Fruit fly (Drosophila melanogaster): Measurements from ENCODE around the gene Pus7.

The Pus7 gene

DNA sequence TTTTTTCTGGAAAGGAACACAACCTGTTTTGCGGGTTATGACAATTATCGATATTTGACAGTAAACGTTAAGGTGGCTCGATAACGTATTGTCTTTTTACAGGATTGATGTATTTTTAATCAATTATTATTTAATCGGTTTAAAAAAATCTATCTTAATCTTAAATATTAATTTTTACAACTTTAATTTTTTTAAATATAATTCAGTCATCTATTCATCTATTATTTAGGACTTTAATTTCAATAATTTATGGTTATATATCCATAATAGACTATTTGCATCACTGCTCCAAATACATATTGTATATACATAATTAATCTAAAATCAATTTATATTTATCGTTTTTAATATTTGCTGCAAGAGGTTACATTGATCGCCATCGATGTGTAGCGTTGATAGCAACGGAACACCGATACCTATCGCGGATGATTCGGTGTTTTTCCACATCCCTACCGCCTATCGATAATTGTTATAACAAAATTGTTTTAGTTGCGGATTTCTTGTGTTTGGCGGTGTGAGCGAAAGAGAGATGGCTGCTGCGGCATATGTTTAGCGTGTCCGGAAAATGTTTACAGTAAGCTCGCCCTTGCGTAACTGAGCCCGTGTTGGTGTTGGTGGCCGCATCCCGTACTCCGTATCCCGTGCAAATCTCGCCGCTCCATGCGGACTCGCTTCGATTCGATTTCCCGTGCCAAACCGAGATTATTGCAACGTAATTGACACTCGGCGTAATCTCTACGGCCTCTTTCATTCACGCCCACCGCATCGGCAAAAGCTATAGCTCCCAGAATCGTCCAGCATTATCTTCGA is 15.2 kb downstream of the Pus7 start, which contains the start of the genes GstO1 and foi (continued):
- TF ChIP-seq CG13296 (GFP tag; optimal IDR thresholded peaks at IDR 0.05) (no peak), wor (GFP tag; IDR thresholded peaks at IDR 0.05) (no peak), CG6689 (GFP tag; IDR thresholded peaks at IDR 0.05) (no peak), CG3995 (GFP tag; optimal IDR thresholded peaks at IDR 0.05) (peak; percentile 52), Lim3 (GFP tag; IDR thresholded peaks at IDR 0.05) (no peak), Ravus (GFP tag; IDR thresholded peaks at IDR 0.05) (no peak), Vsx1 (GFP tag; optimal IDR thresholded peaks at IDR 0.05) (no peak), CG31365 (tag; optimal IDR thresholded peaks at IDR 0.05) (no peak), tap (tag; optimal IDR thresholded peaks at IDR 0.05) (no peak), CG4730 (GFP tag; IDR thresholded peaks at IDR 0.05) (no peak), PHDP (tag; optimal IDR thresholded peaks at IDR 0.05) (no peak), Rx (GFP tag; IDR thresholded peaks at IDR 0.05) (no peak), B-H2 (GFP tag; optimal IDR thresholded peaks at IDR 0.05) (peak; percentile 74), CG6813 (GFP tag; optimal IDR thresholded peaks at IDR 0.05) (no peak), caup (GFP tag; optimal IDR thresholded peaks at IDR 0.05; ENCODE audit: severe bottlenecking) (no peak), CG15479 (GFP tag; optimal IDR thresholded peaks at IDR 0.05) (no peak), CG17568 (GFP tag; optimal IDR thresholded peaks at IDR 0.05) (no peak), CG7357 (GFP tag; IDR thresholded peaks at IDR 0.05) (no peak), corto (GFP tag; optimal IDR thresholded peaks at IDR 0.05) (peak; percentile 24), Mes4 (GFP tag; optimal IDR thresholded peaks at IDR 0.05) (peak; percentile 14), CG7271 (tag; optimal IDR thresholded peaks at IDR 0.05) (peak; percentile 73), CG9437 (GFP tag; optimal IDR thresholded peaks at IDR 0.05) (no peak), gro (GFP tag; optimal IDR thresholded peaks at IDR 0.05) (peak; percentile 37), Hand (GFP tag; optimal IDR thresholded peaks at IDR 0.05) (no peak), CG6765 (GFP tag; optimal IDR thresholded peaks at IDR 0.05) (peak; percentile 44), CG4820 (GFP tag; optimal IDR thresholded peaks at IDR 0.05) (no peak), NK7.1 (GFP tag; optimal IDR thresholded peaks at IDR 0.05) (no peak), vfl (GFP tag; optimal IDR thresholded peaks at IDR 0.05) (no peak), Atf6 (GFP tag; IDR thresholded peaks at IDR 0.05) (peak; percentile 39; the same call in 1 of the 2 replicates), Ets97D (GFP tag; optimal IDR thresholded peaks at IDR 0.05) (peak; percentile 46), CG4360 (GFP tag; IDR thresholded peaks at IDR 0.05) (no peak), fd102C (GFP tag; optimal IDR thresholded peaks at IDR 0.05) (no peak), zen2 (GFP tag; IDR thresholded peaks at IDR 0.05; ENCODE audit: partially characterized antibody) (peak; percentile 94), lab (GFP tag; optimal IDR thresholded peaks at IDR 0.05) (peak; percentile 37), CG7745 (tag; optimal IDR thresholded peaks at IDR 0.05) (no peak), Hmr (GFP tag; optimal IDR thresholded peaks at IDR 0.05) (peak; percentile 10), Jarid2 (GFP tag; optimal IDR thresholded peaks at IDR 0.05) (peak; percentile 66), cwo (GFP tag; optimal IDR thresholded peaks at IDR 0.05) (no peak), pita (GFP tag; optimal IDR thresholded peaks at IDR 0.05) (no peak), org-1 (GFP tag; optimal IDR thresholded peaks at IDR 0.05) (no peak), phol (tag; optimal IDR thresholded peaks at IDR 0.05) (peak; percentile 63), Sry-δ (GFP tag; optimal IDR thresholded peaks at IDR 0.05) (peak; percentile 93), croc (GFP tag; conservative IDR thresholded peaks at IDR 0.05) (no peak), z (GFP tag; IDR thresholded peaks at IDR 0.05) (no peak), CG12299 (tag; optimal IDR thresholded peaks at IDR 0.05) (no peak), CG4854 (GFP tag; optimal IDR thresholded peaks at IDR 0.05) (no peak)

Measured in whole organism, embryonic.